Fruit fly (Drosophila melanogaster): ENCODE data around the gene CG7290.

CG7290 gene

DNA sequence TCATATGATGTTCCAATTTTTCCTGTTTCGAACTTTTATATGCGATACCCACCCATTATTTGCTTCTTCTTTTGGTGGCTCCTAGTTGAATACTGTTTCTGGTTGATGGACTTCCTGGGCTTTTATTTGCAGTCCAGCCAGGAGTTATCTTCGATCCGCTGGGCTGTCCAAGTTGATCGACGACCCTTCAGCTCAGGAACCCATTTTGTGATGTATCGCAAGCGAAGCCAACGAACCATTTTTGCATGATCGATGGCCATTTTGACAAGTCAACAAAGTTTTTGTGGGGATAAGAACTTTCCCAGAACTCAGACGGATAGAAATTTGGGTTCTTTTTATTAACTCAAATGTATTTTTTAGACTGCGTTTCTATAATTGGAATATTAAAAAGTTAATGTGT is at the start of gene CG7290:
Gene CG7290, minus strand, starts transcription at position 101 of the 400 bp plus-strand sequence.
- TF ChIP-seq EcR (GFP tag; optimal IDR thresholded peaks at IDR 0.05) (no peak), CG8478 (optimal IDR thresholded peaks at IDR 0.05) (no peak), pan (optimal IDR thresholded peaks at IDR 0.05) (no peak), Dll (optimal IDR thresholded peaks at IDR 0.05) (no peak), psq (optimal IDR thresholded peaks at IDR 0.05) (no peak), usp (GFP tag; optimal IDR thresholded peaks at IDR 0.05) (no peak)

DNA sequence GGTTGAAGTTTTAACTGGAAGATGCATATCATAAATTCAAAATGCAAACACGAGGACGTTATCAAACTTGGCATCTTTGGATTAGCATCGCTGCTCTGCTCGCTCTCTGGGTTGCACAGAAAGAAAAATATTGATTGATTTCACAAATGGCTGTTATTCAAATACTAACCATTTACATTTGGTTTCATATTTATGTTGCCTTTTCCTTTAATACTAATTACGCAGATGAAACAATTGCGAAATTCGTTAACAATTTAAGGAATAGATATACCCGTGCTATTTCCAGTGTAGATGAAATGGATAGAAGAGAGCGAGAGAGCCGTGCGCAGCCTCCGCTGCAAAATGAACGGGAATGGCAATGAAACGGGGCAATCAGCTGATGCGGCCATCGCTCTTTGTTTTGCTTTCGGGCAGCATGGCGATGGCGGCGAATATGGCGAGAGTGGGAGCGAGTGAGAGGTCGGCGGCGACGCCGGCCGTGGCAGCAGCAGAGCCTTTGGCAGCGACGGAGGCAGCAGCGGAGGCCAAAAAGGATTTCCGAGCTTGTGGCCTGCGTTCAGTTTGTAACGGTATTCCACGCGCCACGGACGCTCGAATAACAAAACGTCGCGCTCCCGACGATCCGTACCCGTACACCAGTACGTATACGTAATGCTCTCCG is 41.8 kb upstream of the CG7290 start, which contains the start of gene rdgC:
Gene rdgC, plus strand, starts transcription at position 568 of the 661 bp plus-strand sequence.
- TF ChIP-seq Dll (optimal IDR thresholded peaks at IDR 0.05), result no peak
- TF ChIP-seq psq (optimal IDR thresholded peaks at IDR 0.05), result no peak
- TF ChIP-seq pan (optimal IDR thresholded peaks at IDR 0.05), result no peak
- no peak for TF ChIP-seq usp (GFP tag; optimal IDR thresholded peaks at IDR 0.05)
- no peak for TF ChIP-seq CG8478 (optimal IDR thresholded peaks at IDR 0.05)
- TF ChIP-seq EcR (GFP tag; optimal IDR thresholded peaks at IDR 0.05), result no peak

DNA sequence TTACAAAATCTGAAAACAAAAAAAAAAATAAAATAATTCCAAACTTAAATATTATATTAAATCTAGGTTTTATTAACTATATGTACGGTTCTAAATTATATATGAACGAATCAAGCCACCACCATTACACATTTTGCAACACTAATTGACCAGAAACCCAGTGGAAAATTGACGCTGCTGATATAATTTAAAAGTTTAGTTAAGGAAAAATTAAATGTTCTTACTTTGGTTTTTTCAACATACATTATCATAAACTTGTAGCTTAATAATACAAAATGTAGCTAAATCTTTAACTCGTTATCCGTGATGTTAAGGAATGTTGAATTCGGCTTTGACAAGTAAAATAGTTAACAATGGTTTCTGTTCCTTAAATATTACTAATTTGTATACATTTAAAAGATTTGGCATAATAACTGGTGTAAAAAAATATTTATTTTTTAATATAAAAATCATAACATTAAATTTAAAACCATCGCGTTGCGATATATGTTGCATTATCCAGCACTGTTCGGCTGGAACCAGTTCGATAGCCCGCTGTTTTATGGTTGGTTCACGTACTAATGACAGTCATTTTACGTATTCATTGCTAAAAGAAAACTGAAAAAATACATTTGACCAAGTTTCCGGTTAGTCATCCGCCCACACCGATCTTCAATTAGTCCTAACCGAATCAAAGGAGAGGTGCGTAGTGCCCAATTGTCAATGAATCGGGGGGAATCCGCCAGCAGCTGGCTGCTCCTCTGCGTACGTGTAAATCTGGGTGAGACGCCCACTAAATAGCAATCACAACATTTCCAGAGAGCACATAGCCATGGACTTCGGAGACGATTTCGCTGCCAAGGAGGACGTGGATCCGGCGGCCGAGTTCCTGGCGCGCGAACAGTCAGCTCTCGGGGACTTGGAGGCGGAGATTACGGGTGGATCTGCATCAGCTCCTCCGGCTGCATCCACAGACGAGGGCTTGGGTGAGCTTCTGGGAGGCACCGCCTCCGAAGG is 36.4 kb upstream of the CG7290 start:
- TF ChIP-seq psq (optimal IDR thresholded peaks at IDR 0.05), result no peak
- no peak for TF ChIP-seq pan (optimal IDR thresholded peaks at IDR 0.05)
- TF ChIP-seq Dll (optimal IDR thresholded peaks at IDR 0.05), result no peak
- TF ChIP-seq CG8478 (optimal IDR thresholded peaks at IDR 0.05), result no peak
- TF ChIP-seq EcR (GFP tag; optimal IDR thresholded peaks at IDR 0.05), result no peak
- no peak for TF ChIP-seq usp (GFP tag; optimal IDR thresholded peaks at IDR 0.05)

DNA sequence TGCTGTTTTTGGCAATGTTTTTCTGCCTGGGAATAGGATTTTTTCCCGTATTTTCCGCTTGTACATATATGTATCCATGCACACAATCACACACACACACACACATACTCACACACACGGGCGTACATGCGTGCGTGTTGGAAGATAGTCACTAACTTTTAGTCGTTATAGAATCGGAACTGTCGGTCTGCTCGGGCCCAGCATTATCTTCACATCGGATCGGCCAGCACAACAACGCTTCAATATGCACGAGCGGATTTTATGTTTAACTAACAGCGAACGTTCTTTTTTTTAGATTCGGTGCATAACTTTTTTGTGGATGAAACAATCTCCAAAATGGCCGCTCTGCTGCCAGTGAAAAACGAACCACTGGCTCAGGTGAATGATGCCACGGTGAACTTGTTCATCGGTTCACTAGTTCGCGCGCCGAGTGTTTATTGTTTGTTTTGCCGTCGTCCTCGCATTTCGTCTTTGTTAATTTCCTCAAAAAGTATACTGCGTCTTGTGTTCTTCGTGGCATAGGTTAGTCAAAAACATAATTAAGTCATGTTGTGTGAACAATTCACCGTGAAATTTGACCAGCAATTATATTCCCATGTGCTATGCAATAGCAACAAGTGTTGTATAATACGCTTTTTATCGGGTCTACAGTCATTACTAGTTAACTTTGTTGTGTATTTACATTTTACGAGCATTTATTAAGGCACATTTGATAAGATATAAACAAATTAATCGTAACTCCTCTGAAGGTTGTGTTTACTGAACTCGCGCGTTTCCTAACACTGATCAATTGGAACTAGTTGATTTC is 35.5 kb upstream of the CG7290 start, which contains the start of the genes CG6951 and CG17233:
Gene CG6951, plus strand, starts transcription at position 105 of the 808 bp plus-strand sequence.
Gene CG17233, minus strand, starts transcription at position 741 of the 808 bp plus-strand sequence.
- TF ChIP-seq psq (optimal IDR thresholded peaks at IDR 0.05), result no peak
- TF ChIP-seq Dll (optimal IDR thresholded peaks at IDR 0.05), result no peak
- TF ChIP-seq pan (optimal IDR thresholded peaks at IDR 0.05), result no peak
- no peak for TF ChIP-seq EcR (GFP tag; optimal IDR thresholded peaks at IDR 0.05)
- no peak for TF ChIP-seq usp (GFP tag; optimal IDR thresholded peaks at IDR 0.05)
- no peak for TF ChIP-seq CG8478 (optimal IDR thresholded peaks at IDR 0.05)

DNA sequence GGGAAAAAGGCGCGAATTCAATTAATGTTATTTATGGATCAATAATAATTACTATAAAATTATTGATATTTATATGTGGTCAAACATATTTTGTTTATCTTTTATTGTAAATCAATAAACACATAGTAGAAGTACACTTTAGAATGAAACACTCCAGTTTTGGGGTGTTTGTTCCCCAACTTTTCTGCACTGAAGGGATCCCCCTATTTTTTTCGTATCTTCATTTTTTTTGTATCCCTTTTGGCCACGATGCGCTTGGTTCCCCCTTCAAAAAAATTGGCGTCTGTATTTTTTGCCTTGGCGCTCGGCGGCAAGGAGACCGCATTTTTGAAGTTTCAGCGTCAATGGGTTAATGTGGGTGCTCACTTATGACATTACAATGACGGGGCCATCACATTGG is 34.9 kb upstream of the CG7290 start, which contains the start of gene Clc:
Gene Clc, plus strand, starts transcription at position 301 of the 400 bp plus-strand sequence.
- TF ChIP-seq EcR (GFP tag; optimal IDR thresholded peaks at IDR 0.05), result no peak

DNA sequence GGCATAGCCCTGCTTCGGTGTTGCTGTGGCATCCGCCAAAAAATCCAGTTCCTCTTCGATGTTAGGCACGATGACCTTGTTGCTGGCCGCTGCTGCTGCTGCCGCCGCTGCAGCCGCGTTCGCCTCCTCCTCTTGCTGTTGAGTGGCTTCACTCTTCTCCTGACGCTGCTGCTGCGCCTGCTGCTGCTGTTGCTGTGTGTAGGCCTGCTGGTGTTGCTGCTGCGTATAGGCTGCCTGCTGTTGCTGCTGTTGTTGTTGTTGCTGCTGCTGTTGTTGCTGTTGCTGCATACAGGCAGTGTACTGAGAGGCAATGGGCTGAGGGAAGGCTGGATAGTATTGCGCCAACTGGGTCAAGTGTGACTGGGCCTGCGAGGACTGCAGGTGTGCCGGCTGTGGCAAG is 31.3 kb upstream of the CG7290 start:
- TF ChIP-seq CG8478 (optimal IDR thresholded peaks at IDR 0.05), result no peak
- no peak for TF ChIP-seq pan (optimal IDR thresholded peaks at IDR 0.05)
- TF ChIP-seq psq (optimal IDR thresholded peaks at IDR 0.05), result no peak
- no peak for TF ChIP-seq usp (GFP tag; optimal IDR thresholded peaks at IDR 0.05)
- no peak for TF ChIP-seq Dll (optimal IDR thresholded peaks at IDR 0.05)
- TF ChIP-seq EcR (GFP tag; optimal IDR thresholded peaks at IDR 0.05), result no peak

DNA sequence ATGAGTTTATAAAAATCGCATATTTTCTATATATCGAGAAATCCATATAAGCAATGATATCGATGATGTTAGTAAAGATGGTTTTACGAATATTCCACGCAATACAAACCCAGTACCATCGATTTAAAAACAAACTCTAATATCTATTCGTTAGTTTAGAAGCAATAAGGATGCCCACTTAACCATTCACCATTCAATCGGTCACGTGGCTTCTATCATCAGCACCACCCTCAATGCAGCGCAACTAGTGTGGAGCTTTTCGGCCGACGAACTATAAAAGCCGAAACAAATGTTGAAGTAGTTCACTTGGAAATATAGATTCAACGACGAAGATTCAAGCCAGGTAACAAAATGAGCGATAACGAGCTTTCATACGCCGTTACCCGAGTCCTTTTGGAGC is 25.5 kb upstream of the CG7290 start, which contains the start of gene CG13813:
Gene CG13813, plus strand, starts transcription at position 301 of the 400 bp plus-strand sequence.
- TF ChIP-seq usp (GFP tag; optimal IDR thresholded peaks at IDR 0.05), result no peak
- no peak for TF ChIP-seq psq (optimal IDR thresholded peaks at IDR 0.05)
- TF ChIP-seq EcR (GFP tag; optimal IDR thresholded peaks at IDR 0.05), result no peak
- no peak for TF ChIP-seq pan (optimal IDR thresholded peaks at IDR 0.05)
- no peak for TF ChIP-seq Dll (optimal IDR thresholded peaks at IDR 0.05)
- TF ChIP-seq CG8478 (optimal IDR thresholded peaks at IDR 0.05), result no peak

DNA sequence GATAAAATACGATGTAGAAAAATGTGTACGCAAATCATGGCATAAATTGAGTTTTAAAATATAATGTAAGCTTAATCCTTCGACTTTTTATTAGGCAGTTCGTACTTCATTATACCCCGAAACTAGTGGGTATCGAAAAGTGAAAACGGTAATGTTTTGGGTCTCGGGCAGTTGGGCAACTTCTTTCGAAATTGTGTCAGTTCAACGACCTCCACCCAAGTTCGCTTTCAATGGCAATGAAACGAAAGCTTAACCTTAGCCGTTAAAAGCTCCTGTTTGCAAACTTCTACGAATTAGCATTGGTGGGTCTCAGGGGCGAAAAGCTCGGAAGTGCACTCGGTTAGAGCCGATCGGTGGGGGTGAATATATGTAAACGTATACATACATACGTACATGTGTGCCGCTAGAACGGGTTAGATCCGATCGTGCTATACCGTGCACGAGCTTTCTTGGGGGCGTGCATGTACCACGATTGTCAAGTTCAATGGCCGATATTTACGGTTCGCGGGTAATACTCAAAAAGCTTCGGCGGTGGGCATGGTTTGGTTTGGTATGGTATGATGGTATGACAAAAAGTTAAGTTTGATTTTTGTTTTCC is 24.4 kb upstream of the CG7290 start:
- no peak for TF ChIP-seq EcR (GFP tag; optimal IDR thresholded peaks at IDR 0.05)
- no peak for TF ChIP-seq Dll (optimal IDR thresholded peaks at IDR 0.05)
- no peak for TF ChIP-seq psq (optimal IDR thresholded peaks at IDR 0.05)

DNA sequence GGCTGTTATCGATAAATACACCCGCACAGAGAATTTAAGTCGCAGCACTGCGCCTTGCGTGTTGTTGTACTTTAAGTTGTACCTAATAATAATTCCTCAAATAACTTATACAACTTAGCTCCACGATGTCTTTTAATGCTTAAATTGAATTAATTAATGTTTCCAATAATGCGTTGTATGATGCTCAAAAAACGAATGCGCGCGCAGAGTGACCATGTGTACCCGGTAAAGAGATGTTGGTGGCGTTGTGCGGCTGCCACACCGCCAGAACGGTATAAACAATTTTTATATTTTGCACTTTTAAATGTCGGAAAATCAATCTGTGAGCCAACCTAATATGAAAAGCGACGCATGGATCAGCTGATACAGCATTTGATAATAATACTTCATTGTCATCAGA is 20.3 kb upstream of the CG7290 start:
- TF ChIP-seq CG8478 (optimal IDR thresholded peaks at IDR 0.05) (no peak), pan (optimal IDR thresholded peaks at IDR 0.05) (no peak), EcR (GFP tag; optimal IDR thresholded peaks at IDR 0.05) (no peak), Dll (optimal IDR thresholded peaks at IDR 0.05) (no peak), usp (GFP tag; optimal IDR thresholded peaks at IDR 0.05) (no peak), psq (optimal IDR thresholded peaks at IDR 0.05) (no peak)

DNA sequence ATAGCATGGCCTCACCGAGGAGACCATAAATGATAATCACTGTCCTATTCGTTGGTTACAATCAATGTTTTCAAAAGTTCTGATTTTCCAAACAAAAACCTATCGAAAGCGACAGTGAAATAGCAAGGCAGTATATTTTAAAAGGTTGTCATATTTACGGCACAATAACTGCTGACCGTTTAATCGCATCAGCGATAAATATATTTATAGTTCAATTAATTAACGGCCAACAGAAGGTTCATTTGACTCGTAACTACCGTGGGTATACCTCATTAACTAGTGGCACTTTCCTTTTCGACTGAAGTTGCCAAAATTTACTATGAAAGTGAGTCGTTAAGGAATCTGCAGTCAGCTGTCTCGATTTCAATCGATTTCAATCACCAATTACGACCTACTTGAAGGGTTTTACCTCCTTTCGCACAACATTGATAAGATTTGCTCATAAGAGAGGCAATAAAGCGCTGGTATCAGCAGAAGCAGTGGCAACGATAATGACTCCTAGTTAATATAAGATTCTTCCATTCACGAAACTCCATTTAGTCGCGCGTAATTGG is 17.6 kb upstream of the CG7290 start, which contains the start of gene CG17147:
Gene CG17147, plus strand, starts transcription at position 535 of the 554 bp plus-strand sequence.
- no peak for TF ChIP-seq Dll (optimal IDR thresholded peaks at IDR 0.05)
- no peak for TF ChIP-seq pan (optimal IDR thresholded peaks at IDR 0.05)
- TF ChIP-seq usp (GFP tag; optimal IDR thresholded peaks at IDR 0.05), result no peak

DNA sequence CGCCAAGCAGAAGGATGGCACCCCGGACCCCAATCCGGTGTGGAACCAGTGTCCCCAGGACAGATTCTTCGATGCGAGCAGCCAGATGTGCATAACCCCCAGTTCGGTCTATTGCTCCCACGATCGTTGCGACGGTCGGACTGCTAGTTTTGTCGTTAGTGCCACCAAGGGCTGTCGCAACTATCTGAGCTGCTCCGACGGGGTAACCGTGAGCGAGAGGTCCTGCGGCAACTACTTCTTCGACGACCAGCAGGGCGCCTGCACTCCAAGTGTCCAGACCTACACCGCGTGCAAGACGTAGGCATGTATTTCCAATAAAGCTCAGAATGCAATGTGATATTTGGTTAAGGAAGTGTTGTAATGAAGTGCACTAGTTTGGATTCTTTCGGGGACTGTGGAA is 16.8 kb upstream of the CG7290 start:
- TF ChIP-seq EcR (GFP tag; optimal IDR thresholded peaks at IDR 0.05) (no peak), CG8478 (optimal IDR thresholded peaks at IDR 0.05) (no peak)

Measured in whole organism.